Worm (Caenorhabditis elegans) whole organism, L4/young adult: ENCODE data around the gene M6.11.

Experiments used
- W03F9.2 ChIP-seq: fragments of 150-350 bp; optimal IDR thresholded peaks from 2 replicates; lab custom pipeline; 2014; ENCODE audit warnings: missing biosample characterization, missing genetic modification characterization
- dao-5 ChIP-seq: sonication (generic microtip); optimal IDR thresholded peaks from 2 replicates; lab custom pipeline; 2016; ENCODE audit warnings: missing genotype, missing genetic modification characterization, moderate library complexity, missing compliant biosample characterization
- him-1 ChIP-seq: sonication (generic microtip); optimal IDR thresholded peaks from 2 replicates; lab custom pipeline; 2016; ENCODE audit warnings: missing genotype, missing genetic modification reagents, missing genetic modification characterization, missing compliant biosample characterization

DNA sequence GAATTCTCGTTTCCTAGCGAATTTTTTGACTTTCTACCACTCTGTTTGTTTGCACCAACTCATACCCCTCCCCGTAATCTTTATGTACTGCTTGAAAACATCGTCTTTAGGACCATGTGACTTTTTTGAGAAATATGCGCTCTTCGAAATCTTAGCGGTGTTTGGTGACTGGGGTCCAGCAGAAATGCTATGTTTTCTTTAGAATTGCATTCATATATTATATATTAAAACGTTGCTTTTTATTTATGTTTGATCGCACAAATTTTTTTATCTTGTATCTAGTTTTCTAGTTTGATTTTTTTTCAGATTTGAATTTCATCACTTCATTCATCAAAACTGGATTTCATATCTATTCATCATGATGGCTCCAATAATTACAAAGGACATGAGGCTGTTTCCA lies 39.5 kb downstream of the M6.11 start, which contains the start of gene F13C5.1:
- no peak for TF ChIP-seq him-1
- no peak for TF ChIP-seq W03F9.2 (tag; lab: Kevin White, UChicago)
- TF ChIP-seq dao-5 (tag; lab: Kevin White, UChicago), result no peak
